Worm (Caenorhabditis elegans) whole organism, L4 larva: ENCODE data around the gene chil-16.

Experiments used
- D1046.2 ChIP-seq: fragments of 200-800 bp; sonication (Bioruptor generic); IDR thresholded peaks from 2 replicates; pipeline ENCODE4 v1.3.6; 2022; ENCODE audit warnings: missing genetic modification characterization, missing compliant biosample characterization
- F37D6.2 ChIP-seq: sonication (generic microtip); optimal IDR thresholded peaks from 2 replicates; lab custom pipeline; 2016; ENCODE audit warnings: mild to moderate bottlenecking, missing genetic modification characterization, missing compliant biosample characterization
- F49E8.2 ChIP-seq: sonication (generic microtip); optimal IDR thresholded peaks from 2 replicates; lab custom pipeline; 2016; ENCODE audit warnings: missing compliant biosample characterization, mild to moderate bottlenecking, missing genetic modification characterization, borderline replicate concordance
- R02D3.7 ChIP-seq: fragments of 150-350 bp; sonication (generic microtip); optimal IDR thresholded peaks from 3 replicates; lab custom pipeline; 2014; ENCODE audit warnings: missing biosample characterization, missing genetic modification characterization
- ZK337.2 ChIP-seq: fragments of 200-800 bp; sonication (Bioruptor generic); IDR thresholded peaks from 2 replicates; pipeline ENCODE4 v1.3.6; 2022; ENCODE audit warnings: missing genetic modification reagents, missing genetic modification characterization, missing compliant biosample characterization
- ZK546.5 ChIP-seq, 2 experiments: sonication (generic microtip); optimal IDR thresholded peaks; 2 replicates each; lab custom pipeline; 2017; ENCODE audit warnings: missing biosample characterization in 2 of 2, missing genetic modification characterization in 2 of 2
- ama-1 ChIP-seq: fragments of 150-350 bp; optimal IDR thresholded peaks from 2 replicates; lab custom pipeline; 2014; ENCODE audit warnings: inconsistent platforms, mixed read lengths
- ceh-20 ChIP-seq: fragments of 200-800 bp; sonication (Bioruptor generic); IDR thresholded peaks from 2 replicates; pipeline ENCODE4 v1.3.6; 2022; ENCODE audit warnings: missing genetic modification reagents, missing genetic modification characterization, missing compliant biosample characterization
- ceh-62 ChIP-seq: sonication (generic microtip); optimal IDR thresholded peaks from 2 replicates; lab custom pipeline; 2017; ENCODE audit warnings: missing biosample characterization, missing genetic modification characterization
- ceh-82 ChIP-seq: sonication (generic microtip); optimal IDR thresholded peaks from 2 replicates; lab custom pipeline; 2017; ENCODE audit warnings: missing biosample characterization, missing genetic modification characterization
- cey-2 ChIP-seq: sonication (generic microtip); optimal IDR thresholded peaks from 3 replicates; lab custom pipeline; 2017; ENCODE audit warnings: missing genetic modification characterization, mild to moderate bottlenecking, missing compliant biosample characterization, antibody characterized with exemption, borderline replicate concordance; ENCODE audit not compliant: insufficient read depth
- daf-16 ChIP-seq, 3 experiments: sonication (generic microtip); optimal IDR thresholded peaks; 2 replicates each; lab custom pipeline; 2016 to 2017; ENCODE audit warnings: missing genetic modification characterization in 3 of 3, missing genetic modification reagents in 3 of 3, mild to moderate bottlenecking in 2 of 3, missing compliant biosample characterization in 2 of 3, missing biosample characterization in 1 of 3, moderate library complexity in 1 of 3
- daf-19 ChIP-seq: fragments of 200-800 bp; sonication (Bioruptor generic); conservative IDR thresholded peaks from 2 replicates; pipeline ENCODE4 v1.3.6; 2022; ENCODE audit warnings: missing genetic modification characterization, missing compliant biosample characterization
- dmd-6 ChIP-seq: fragments of 200-800 bp; sonication (Bioruptor generic); IDR thresholded peaks from 2 replicates; pipeline ENCODE4 v1.3.6; 2022; ENCODE audit warnings: missing genetic modification reagents, missing genetic modification characterization, missing compliant biosample characterization
- dmd-8 ChIP-seq: fragments of 200-800 bp; sonication (Bioruptor generic); IDR thresholded peaks from 2 replicates; pipeline ENCODE4 v1.3.6; 2022; ENCODE audit warnings: missing genetic modification characterization, missing compliant biosample characterization
- dve-1 ChIP-seq: sonication (generic microtip); optimal IDR thresholded peaks from 2 replicates; lab custom pipeline; 2017; ENCODE audit warnings: antibody characterized with exemption, mild to moderate bottlenecking, missing genetic modification characterization, missing compliant biosample characterization; ENCODE audit not compliant: insufficient read depth
- gei-8 ChIP-seq: fragments of 200-800 bp; sonication (Bioruptor generic); optimal IDR thresholded peaks from 2 replicates; lab custom pipeline; 2018; ENCODE audit warnings: mild to moderate bottlenecking, missing genetic modification characterization, missing compliant biosample characterization
- hmg-1.1 ChIP-seq: fragments of 200-800 bp; sonication (Bioruptor generic); IDR thresholded peaks from 2 replicates; pipeline ENCODE4 v1.3.6; 2022; ENCODE audit warnings: missing genetic modification reagents, missing genetic modification characterization, missing compliant biosample characterization
- lim-7 ChIP-seq: fragments of 200-800 bp; sonication (Bioruptor generic); IDR thresholded peaks from 2 replicates; pipeline ENCODE4 v1.3.6; 2022; ENCODE audit warnings: missing genetic modification characterization, missing compliant biosample characterization
- lin-1 ChIP-seq: fragments of 200-800 bp; sonication (Bioruptor generic); IDR thresholded peaks from 2 replicates; pipeline ENCODE4 v1.3.6; 2022; ENCODE audit warnings: missing genetic modification reagents, missing genetic modification characterization, missing compliant biosample characterization
- lin-13 ChIP-seq: fragments of 150-350 bp; optimal IDR thresholded peaks from 2 replicates; lab custom pipeline; 2014; ENCODE audit warnings: missing biosample characterization, missing genetic modification reagents, missing genetic modification characterization
- lin-39 ChIP-seq: fragments of 150-350 bp; optimal IDR thresholded peaks from 2 replicates; lab custom pipeline; 2014; ENCODE audit warnings: missing biosample characterization, missing genetic modification reagents, missing genetic modification characterization
- lir-3 ChIP-seq: sonication (generic microtip); optimal IDR thresholded peaks from 2 replicates; lab custom pipeline; 2016; ENCODE audit warnings: mild to moderate bottlenecking, missing genetic modification characterization, missing compliant biosample characterization
- mdt-29 ChIP-seq: fragments of 200-800 bp; sonication (Bioruptor generic); IDR thresholded peaks from 2 replicates; pipeline ENCODE4 v1.3.6; 2022; ENCODE audit warnings: missing genetic modification reagents, missing genetic modification characterization, missing compliant biosample characterization
- mes-2 ChIP-seq: sonication (generic microtip); optimal IDR thresholded peaks from 2 replicates; lab custom pipeline; 2016; ENCODE audit warnings: missing genotype, mild to moderate bottlenecking, missing genetic modification characterization, missing compliant biosample characterization; ENCODE audit not compliant: poor library complexity, severe bottlenecking
- nhr-111 ChIP-seq: fragments of 200-800 bp; sonication (Bioruptor generic); optimal IDR thresholded peaks from 2 replicates; lab custom pipeline; 2018; ENCODE audit warnings: mild to moderate bottlenecking, missing genetic modification characterization, missing compliant biosample characterization
- nhr-25 ChIP-seq: sonication (generic microtip); optimal IDR thresholded peaks from 2 replicates; lab custom pipeline; 2017; ENCODE audit warnings: missing genetic modification characterization, mild to moderate bottlenecking, missing compliant biosample characterization, antibody characterized with exemption, moderate library complexity, borderline replicate concordance; ENCODE audit not compliant: insufficient read depth
- nhr-48 ChIP-seq: sonication (generic microtip); optimal IDR thresholded peaks from 2 replicates; lab custom pipeline; 2016; ENCODE audit warnings: mild to moderate bottlenecking, missing genetic modification characterization, missing compliant biosample characterization
- nhr-77 ChIP-seq: fragments of 150-350 bp; optimal IDR thresholded peaks from 2 replicates; lab custom pipeline; 2014; ENCODE audit warnings: missing biosample characterization, missing genetic modification characterization
- pqm-1 ChIP-seq: sonication (generic microtip); optimal IDR thresholded peaks from 2 replicates; lab custom pipeline; 2017; ENCODE audit warnings: missing biosample characterization, missing genetic modification characterization
- sdz-12 ChIP-seq: fragments of 200-800 bp; sonication (Bioruptor generic); optimal IDR thresholded peaks from 2 replicates; lab custom pipeline; 2018; ENCODE audit warnings: mild to moderate bottlenecking, missing genetic modification characterization, missing compliant biosample characterization
- snpc-4 ChIP-seq: fragments of 150-350 bp; optimal IDR thresholded peaks from 2 replicates; lab custom pipeline; 2014; ENCODE audit warnings: missing biosample characterization, missing genetic modification characterization
- spr-3 ChIP-seq: fragments of 200-800 bp; sonication (Bioruptor generic); optimal IDR thresholded peaks from 2 replicates; lab custom pipeline; 2018; ENCODE audit warnings: mild to moderate bottlenecking, missing genetic modification characterization, missing compliant biosample characterization
- tag-97 ChIP-seq: fragments of 200-800 bp; sonication (Bioruptor generic); IDR thresholded peaks from 2 replicates; pipeline ENCODE4 v1.3.6; 2022; ENCODE audit warnings: missing genetic modification characterization, missing compliant biosample characterization
- tra-1 ChIP-seq: fragments of 200-800 bp; sonication (Bioruptor generic); IDR thresholded peaks from 2 replicates; pipeline ENCODE4 v1.3.6; 2022; ENCODE audit warnings: missing genetic modification reagents, missing genetic modification characterization, missing compliant biosample characterization
- unc-130 ChIP-seq: sonication (generic microtip); optimal IDR thresholded peaks from 2 replicates; lab custom pipeline; 2016; ENCODE audit warnings: missing genetic modification reagents, missing genetic modification characterization, missing compliant biosample characterization
- unc-39 ChIP-seq: sonication (generic microtip); optimal IDR thresholded peaks from 2 replicates; lab custom pipeline; 2017; ENCODE audit warnings: missing biosample characterization, missing genetic modification characterization
- zfp-2 ChIP-seq: sonication (generic microtip); optimal IDR thresholded peaks from 2 replicates; lab custom pipeline; 2016; ENCODE audit warnings: mild to moderate bottlenecking, missing genetic modification characterization, missing compliant biosample characterization
- zip-2 ChIP-seq: fragments of 150-350 bp; optimal IDR thresholded peaks from 2 replicates; lab custom pipeline; 2014; ENCODE audit warnings: missing biosample characterization, missing genetic modification characterization

The chil-16 gene

DNA sequence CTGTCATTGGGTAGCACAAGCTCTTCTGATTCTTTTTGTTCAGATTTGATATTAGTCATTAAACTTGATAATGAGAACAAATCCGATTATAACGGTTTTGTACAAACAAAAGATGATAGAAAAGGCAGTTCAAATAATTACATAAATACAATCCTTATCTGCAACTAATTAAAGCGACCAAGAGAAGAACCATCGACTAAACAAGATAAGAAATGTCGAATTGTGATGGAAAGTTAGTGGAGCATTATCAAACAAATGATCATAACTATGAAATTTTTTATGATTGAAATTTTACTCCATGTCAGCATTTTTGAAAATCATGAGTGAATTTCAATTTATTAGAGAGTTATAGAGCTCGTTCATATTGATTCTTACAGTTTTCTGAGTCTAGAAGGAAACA is 26.7 kb upstream of the chil-16 start, which contains the start of gene chil-23 (continued):
- TF ChIP-seq R02D3.7 (tag; lab: Kevin White, UChicago) (no peak), zfp-2 (tag; lab: Kevin White, UChicago) (no peak), nhr-48 (no peak), mes-2 (tag; lab: Kevin White, UChicago) (no peak), ceh-20 (GFP tag; lab: Robert Waterston, UW) (no peak), unc-39 (tag; lab: Kevin White, UChicago) (no peak), ceh-82 (tag; lab: Kevin White, UChicago) (no peak), daf-19 (GFP tag; lab: Robert Waterston, UW) (no peak), mdt-29 (no peak), nhr-111 (GFP tag; lab: Kevin White, UChicago) (no peak), lin-39 (tag; lab: Kevin White, UChicago) (no peak), ZK337.2 (GFP tag; lab: Robert Waterston, UW) (no peak), lir-3 (no peak), nhr-25 (tag; lab: Kevin White, UChicago) (no peak), nhr-77 (tag; lab: Kevin White, UChicago) (peak; percentile 87), daf-16 (GFP tag; optimal IDR thresholded peaks at IDR 0.05; lab: Kevin White, UChicago) (no peak), daf-16 (tag; optimal IDR thresholded peaks at IDR 0.05; lab: Kevin White, UChicago) (peak; percentile 70), unc-130 (GFP tag; lab: Kevin White, UChicago) (no peak), lin-13 (no peak), sdz-12 (GFP tag; lab: Kevin White, UChicago) (no peak), ama-1 (lab: Kevin White, UChicago) (no peak), lim-7 (no peak), spr-3 (GFP tag; lab: Kevin White, UChicago) (no peak), zip-2 (no peak), snpc-4 (no peak), pqm-1 (tag; lab: Kevin White, UChicago) (peak; percentile 99), dve-1 (tag; lab: Kevin White, UChicago) (peak; percentile 81), gei-8 (GFP tag; lab: Kevin White, UChicago) (no peak), F49E8.2 (tag; lab: Kevin White, UChicago) (no peak), ZK546.5 (tag; optimal IDR thresholded peaks at IDR 0.05; lab: Kevin White, UChicago) (no peak), F37D6.2 (tag; lab: Kevin White, UChicago) (no peak), dmd-6 (GFP tag; lab: Robert Waterston, UW) (peak; percentile 89), lin-1 (GFP tag; lab: Robert Waterston, UW) (0 out of 2 replicates have a peak, but pooled peaks have one; percentile 44), D1046.2 (GFP tag; lab: Robert Waterston, UW) (no peak), hmg-1.1 (GFP tag; lab: Robert Waterston, UW) (no peak), ceh-62 (no peak), dmd-8 (GFP tag; lab: Robert Waterston, UW) (no peak), tag-97 (GFP tag; lab: Robert Waterston, UW) (no peak)

DNA sequence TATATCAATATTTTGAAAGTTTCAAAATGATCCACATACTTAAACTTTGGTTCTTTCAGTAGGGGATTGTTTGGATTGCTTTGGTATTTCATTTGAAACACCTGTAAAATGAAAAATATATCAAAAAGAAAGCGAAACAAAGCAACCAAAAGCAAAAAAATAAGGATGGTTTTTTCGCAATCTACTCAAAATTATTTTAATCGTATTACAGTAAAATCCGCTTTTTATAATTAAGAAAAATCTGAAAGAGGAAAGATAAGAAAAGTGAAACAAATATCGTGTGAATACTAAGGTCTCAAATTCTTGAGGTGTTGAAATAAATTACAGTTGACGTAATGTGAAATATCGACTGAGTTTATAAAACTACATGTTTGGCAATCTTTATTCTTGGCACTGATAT is 24.4 kb upstream of the chil-16 start, which contains the start of gene chil-22:
TSS of gene chil-22 (minus strand) at position 101 of the 400 bp plus-strand sequence.
- TF ChIP-seq tra-1 (GFP tag; lab: Robert Waterston, UW) (no peak), nhr-111 (GFP tag; lab: Kevin White, UChicago) (no peak), cey-2 (no peak)
- TF ChIP-seq, all 104 proteins: peak for 0
